Worm (Caenorhabditis elegans) whole organism, L4 larva: ENCODE measurements around the gene F59A7.2.

ENCODE experiments used
- F10B5.3 ChIP-seq: sonication (generic microtip); optimal IDR thresholded peaks from 2 replicates; lab custom pipeline; 2016; ENCODE audit warnings: mild to moderate bottlenecking, missing genetic modification characterization, missing compliant biosample characterization
- F26F4.8 ChIP-seq: fragments of 200-800 bp; sonication (Bioruptor generic); conservative IDR thresholded peaks from 2 replicates; pipeline ENCODE4 v1.3.6; 2022; ENCODE audit warnings: missing genetic modification characterization, missing compliant biosample characterization
- F37D6.2 ChIP-seq: sonication (generic microtip); optimal IDR thresholded peaks from 2 replicates; lab custom pipeline; 2016; ENCODE audit warnings: mild to moderate bottlenecking, missing genetic modification characterization, missing compliant biosample characterization
- F49E8.2 ChIP-seq: sonication (generic microtip); optimal IDR thresholded peaks from 2 replicates; lab custom pipeline; 2016; ENCODE audit warnings: missing compliant biosample characterization, mild to moderate bottlenecking, missing genetic modification characterization, borderline replicate concordance
- T26A8.4 ChIP-seq: fragments of 200-800 bp; sonication (Bioruptor generic); IDR thresholded peaks from 2 replicates; pipeline ENCODE4 v1.3.6; 2022; ENCODE audit warnings: missing genetic modification characterization, missing compliant biosample characterization
- Y105C5A.15 ChIP-seq: fragments of 200-800 bp; sonication (Bioruptor generic); IDR thresholded peaks from 2 replicates; pipeline ENCODE4 v1.3.6; 2022; ENCODE audit warnings: missing genetic modification characterization, missing compliant biosample characterization
- Y75B8A.6 ChIP-seq: fragments of 200-800 bp; sonication (Bioruptor generic); IDR thresholded peaks from 2 replicates; pipeline ENCODE4 v1.3.6; 2022; ENCODE audit warnings: missing genetic modification reagents, missing genetic modification characterization, missing compliant biosample characterization
- aha-1 ChIP-seq: fragments of 150-350 bp; peaks from one replicate; lab custom pipeline; 2014; ENCODE audit warnings: missing biosample characterization, missing genetic modification characterization
- aly-2 ChIP-seq: sonication (generic microtip); optimal IDR thresholded peaks from 2 replicates; lab custom pipeline; 2018; ENCODE audit warnings: missing biosample characterization, missing genetic modification characterization
- arid-1 ChIP-seq: fragments of 200-800 bp; sonication (Bioruptor generic); conservative IDR thresholded peaks from 2 replicates; pipeline ENCODE4 v1.3.6; 2022; ENCODE audit warnings: missing genetic modification reagents, missing genetic modification characterization, missing compliant biosample characterization
- ceh-20 ChIP-seq: fragments of 200-800 bp; sonication (Bioruptor generic); IDR thresholded peaks from 2 replicates; pipeline ENCODE4 v1.3.6; 2022; ENCODE audit warnings: missing genetic modification reagents, missing genetic modification characterization, missing compliant biosample characterization
- ceh-28 ChIP-seq: fragments of 150-350 bp; optimal IDR thresholded peaks from 2 replicates; lab custom pipeline; 2014; ENCODE audit warnings: missing biosample characterization, missing genetic modification reagents, missing genetic modification characterization
- ceh-44 ChIP-seq: fragments of 200-800 bp; sonication (Bioruptor generic); IDR thresholded peaks from 2 replicates; pipeline ENCODE4 v1.3.6; 2022; ENCODE audit warnings: missing genetic modification reagents, missing genetic modification characterization, missing compliant biosample characterization
- cey-2 ChIP-seq: sonication (generic microtip); optimal IDR thresholded peaks from 3 replicates; lab custom pipeline; 2017; ENCODE audit warnings: missing genetic modification characterization, mild to moderate bottlenecking, missing compliant biosample characterization, antibody characterized with exemption, borderline replicate concordance; ENCODE audit not compliant: insufficient read depth
- daf-12 ChIP-seq: fragments of 150-350 bp; optimal IDR thresholded peaks from 2 replicates; lab custom pipeline; 2014; ENCODE audit warnings: missing biosample characterization, missing genetic modification reagents, missing genetic modification characterization
- daf-16 ChIP-seq, 3 experiments: sonication (generic microtip); optimal IDR thresholded peaks; 2 replicates each; lab custom pipeline; 2016 to 2017; ENCODE audit warnings: missing genetic modification characterization in 3 of 3, missing genetic modification reagents in 3 of 3, mild to moderate bottlenecking in 2 of 3, missing compliant biosample characterization in 2 of 3, missing biosample characterization in 1 of 3, moderate library complexity in 1 of 3
- daf-8 ChIP-seq: fragments of 200-800 bp; sonication (Bioruptor generic); IDR thresholded peaks from 2 replicates; pipeline ENCODE4 v1.3.6; 2022; ENCODE audit warnings: missing genetic modification characterization, missing compliant biosample characterization
- dmd-6 ChIP-seq: fragments of 200-800 bp; sonication (Bioruptor generic); IDR thresholded peaks from 2 replicates; pipeline ENCODE4 v1.3.6; 2022; ENCODE audit warnings: missing genetic modification reagents, missing genetic modification characterization, missing compliant biosample characterization
- dmd-8 ChIP-seq: fragments of 200-800 bp; sonication (Bioruptor generic); IDR thresholded peaks from 2 replicates; pipeline ENCODE4 v1.3.6; 2022; ENCODE audit warnings: missing genetic modification characterization, missing compliant biosample characterization
- dmd-9 ChIP-seq: fragments of 200-800 bp; sonication (Bioruptor generic); IDR thresholded peaks from 2 replicates; pipeline ENCODE4 v1.3.6; 2022; ENCODE audit warnings: missing genetic modification reagents, missing genetic modification characterization, missing compliant biosample characterization
- dpl-1 ChIP-seq: fragments of 150-350 bp; optimal IDR thresholded peaks from 2 replicates; lab custom pipeline; 2014; ENCODE audit warnings: missing biosample characterization, missing genetic modification reagents, missing genetic modification characterization
- dve-1 ChIP-seq: sonication (generic microtip); optimal IDR thresholded peaks from 2 replicates; lab custom pipeline; 2017; ENCODE audit warnings: antibody characterized with exemption, mild to moderate bottlenecking, missing genetic modification characterization, missing compliant biosample characterization; ENCODE audit not compliant: insufficient read depth
- egl-27 ChIP-seq: sonication (generic microtip); optimal IDR thresholded peaks from 3 replicates; lab custom pipeline; 2017; ENCODE audit warnings: missing biosample characterization, missing genetic modification reagents, missing genetic modification characterization
- fkh-10 ChIP-seq: fragments of 150-350 bp; optimal IDR thresholded peaks from 2 replicates; lab custom pipeline; 2014; ENCODE audit warnings: missing biosample characterization, missing genetic modification reagents, missing genetic modification characterization
- gei-8 ChIP-seq: fragments of 200-800 bp; sonication (Bioruptor generic); optimal IDR thresholded peaks from 2 replicates; lab custom pipeline; 2018; ENCODE audit warnings: mild to moderate bottlenecking, missing genetic modification characterization, missing compliant biosample characterization
- hlh-11 ChIP-seq: fragments of 200-800 bp; sonication (Bioruptor generic); optimal IDR thresholded peaks from 2 replicates; lab custom pipeline; 2018; ENCODE audit warnings: mild to moderate bottlenecking, missing genetic modification characterization, missing compliant biosample characterization
- hlh-30 ChIP-seq: sonication (generic microtip); optimal IDR thresholded peaks from 2 replicates; lab custom pipeline; 2017; ENCODE audit warnings: antibody characterized with exemption, mild to moderate bottlenecking, missing genetic modification characterization, missing compliant biosample characterization; ENCODE audit not compliant: insufficient read depth
- hmg-1.1 ChIP-seq: fragments of 200-800 bp; sonication (Bioruptor generic); IDR thresholded peaks from 2 replicates; pipeline ENCODE4 v1.3.6; 2022; ENCODE audit warnings: missing genetic modification reagents, missing genetic modification characterization, missing compliant biosample characterization
- jun-1 ChIP-seq: fragments of 150-350 bp; optimal IDR thresholded peaks from 2 replicates; lab custom pipeline; 2014; ENCODE audit warnings: missing biosample characterization, missing genetic modification reagents, missing genetic modification characterization
- lin-29 ChIP-seq: fragments of 200-800 bp; sonication (Bioruptor generic); IDR thresholded peaks from 2 replicates; pipeline ENCODE4 v1.3.6; 2022; ENCODE audit warnings: missing genetic modification reagents, missing genetic modification characterization, missing compliant biosample characterization
- lsy-2 ChIP-seq, 2 experiments: fragments of 150-350 bp in 1 of 2; sonication (generic microtip) in 1 of 2; optimal IDR thresholded peaks; 2 replicates each; lab custom pipeline; 2014 to 2017; ENCODE audit warnings: missing biosample characterization in 2 of 2, missing genetic modification characterization in 2 of 2
- madf-9 ChIP-seq: fragments of 200-800 bp; sonication (Bioruptor generic); conservative IDR thresholded peaks from 2 replicates; pipeline ENCODE4 v1.3.6; 2022; ENCODE audit warnings: missing genetic modification reagents, missing genetic modification characterization, missing compliant biosample characterization
- mdl-1 ChIP-seq, 2 experiments: fragments of 150-350 bp in 1 of 2; sonication (generic microtip) in 1 of 2; optimal IDR thresholded peaks; 2 replicates each; lab custom pipeline; 2014 to 2017; ENCODE audit warnings: missing biosample characterization in 2 of 2, missing genetic modification characterization in 2 of 2
- mep-1 ChIP-seq: fragments of 150-350 bp; sonication (generic microtip); optimal IDR thresholded peaks from 3 replicates; lab custom pipeline; 2014; ENCODE audit warnings: missing biosample characterization, missing genetic modification characterization
- mes-2 ChIP-seq: sonication (generic microtip); optimal IDR thresholded peaks from 2 replicates; lab custom pipeline; 2016; ENCODE audit warnings: missing genotype, mild to moderate bottlenecking, missing genetic modification characterization, missing compliant biosample characterization; ENCODE audit not compliant: poor library complexity, severe bottlenecking
- nhr-11 ChIP-seq: fragments of 150-350 bp; optimal IDR thresholded peaks from 2 replicates; lab custom pipeline; 2014; ENCODE audit warnings: missing biosample characterization, missing genetic modification characterization
- nhr-28 ChIP-seq: fragments of 150-350 bp; optimal IDR thresholded peaks from 2 replicates; lab custom pipeline; 2014; ENCODE audit warnings: missing biosample characterization, missing genetic modification characterization
- nhr-48 ChIP-seq: sonication (generic microtip); optimal IDR thresholded peaks from 2 replicates; lab custom pipeline; 2016; ENCODE audit warnings: mild to moderate bottlenecking, missing genetic modification characterization, missing compliant biosample characterization
- nhr-6 ChIP-seq: fragments of 150-350 bp; optimal IDR thresholded peaks from 2 replicates; lab custom pipeline; 2014; ENCODE audit warnings: missing biosample characterization, missing genetic modification characterization
- nhr-76 ChIP-seq: fragments of 150-350 bp; optimal IDR thresholded peaks from 2 replicates; lab custom pipeline; 2014; ENCODE audit warnings: missing biosample characterization, missing genetic modification characterization
- pqm-1 ChIP-seq: sonication (generic microtip); optimal IDR thresholded peaks from 2 replicates; lab custom pipeline; 2017; ENCODE audit warnings: missing biosample characterization, missing genetic modification characterization
- saeg-2 ChIP-seq: fragments of 200-800 bp; sonication (Bioruptor generic); IDR thresholded peaks from 2 replicates; pipeline ENCODE4 v1.3.6; 2022; ENCODE audit warnings: missing genetic modification reagents, missing genetic modification characterization, missing compliant biosample characterization
- tag-97 ChIP-seq: fragments of 200-800 bp; sonication (Bioruptor generic); IDR thresholded peaks from 2 replicates; pipeline ENCODE4 v1.3.6; 2022; ENCODE audit warnings: missing genetic modification characterization, missing compliant biosample characterization
- zfp-3 ChIP-seq: fragments of 200-800 bp; sonication (Bioruptor generic); conservative IDR thresholded peaks from 2 replicates; pipeline ENCODE4 v1.3.6; 2022; ENCODE audit warnings: missing genetic modification reagents, missing genetic modification characterization, missing compliant biosample characterization
- zip-2 ChIP-seq: fragments of 150-350 bp; optimal IDR thresholded peaks from 2 replicates; lab custom pipeline; 2014; ENCODE audit warnings: missing biosample characterization, missing genetic modification characterization

F59A7.2 gene

DNA sequence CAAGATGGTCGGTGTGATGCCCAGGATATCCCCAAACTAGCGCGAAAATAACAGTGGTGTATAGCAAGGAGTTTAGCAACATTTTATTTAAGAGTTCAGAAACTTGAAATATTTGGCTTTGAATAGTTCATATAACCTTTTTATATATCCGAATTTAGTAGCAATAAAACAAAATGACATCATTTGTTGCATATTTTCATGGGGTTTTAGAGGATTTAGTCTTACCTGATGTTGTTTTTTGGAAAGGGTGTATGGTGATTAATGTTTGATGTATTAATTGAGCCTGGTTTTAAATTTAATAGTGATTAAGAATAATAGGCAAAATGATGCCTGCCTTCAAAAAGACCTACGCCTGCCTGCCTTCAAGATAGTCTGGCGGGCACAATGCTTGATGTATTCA lies at the start of gene F59A7.2:
TSS of gene F59A7.2 (minus strand) at position 101 of the 400 bp plus-strand sequence.
- no peak for TF ChIP-seq nhr-11 (tag; lab: Kevin White, UChicago)
- TF ChIP-seq aha-1 (tag; lab: Kevin White, UChicago) = peak; percentile 16

DNA sequence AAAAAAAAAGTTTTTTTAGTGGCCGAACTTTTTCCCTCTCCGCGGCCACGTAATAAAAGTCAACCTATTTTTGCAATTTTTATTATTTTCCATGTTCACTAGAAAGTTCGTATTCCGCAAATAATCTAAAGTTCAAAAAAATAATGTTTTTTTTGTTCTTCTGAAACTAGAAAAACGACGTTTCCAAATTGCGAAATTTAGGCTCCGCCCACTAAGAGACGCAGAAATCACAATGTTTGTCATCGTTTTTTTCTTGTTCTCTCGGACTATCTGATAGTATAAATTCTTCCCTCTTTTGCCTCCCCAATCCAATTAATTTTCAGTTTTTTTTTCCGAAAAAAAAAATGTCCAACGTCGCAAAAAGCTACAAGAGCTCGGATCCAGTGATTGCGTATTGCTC lies 41.0 kb upstream of the F59A7.2 start, which contains the start of gene comt-3:
TSS of gene comt-3 (plus strand) at position 214 of the 400 bp plus-strand sequence.
- peak; percentile 29 for TF ChIP-seq pqm-1
- peak; percentile 30 for TF ChIP-seq nhr-28 (tag; lab: Kevin White, UChicago)
- TF ChIP-seq lin-29 (GFP tag; lab: Robert Waterston, UW) = no peak

DNA sequence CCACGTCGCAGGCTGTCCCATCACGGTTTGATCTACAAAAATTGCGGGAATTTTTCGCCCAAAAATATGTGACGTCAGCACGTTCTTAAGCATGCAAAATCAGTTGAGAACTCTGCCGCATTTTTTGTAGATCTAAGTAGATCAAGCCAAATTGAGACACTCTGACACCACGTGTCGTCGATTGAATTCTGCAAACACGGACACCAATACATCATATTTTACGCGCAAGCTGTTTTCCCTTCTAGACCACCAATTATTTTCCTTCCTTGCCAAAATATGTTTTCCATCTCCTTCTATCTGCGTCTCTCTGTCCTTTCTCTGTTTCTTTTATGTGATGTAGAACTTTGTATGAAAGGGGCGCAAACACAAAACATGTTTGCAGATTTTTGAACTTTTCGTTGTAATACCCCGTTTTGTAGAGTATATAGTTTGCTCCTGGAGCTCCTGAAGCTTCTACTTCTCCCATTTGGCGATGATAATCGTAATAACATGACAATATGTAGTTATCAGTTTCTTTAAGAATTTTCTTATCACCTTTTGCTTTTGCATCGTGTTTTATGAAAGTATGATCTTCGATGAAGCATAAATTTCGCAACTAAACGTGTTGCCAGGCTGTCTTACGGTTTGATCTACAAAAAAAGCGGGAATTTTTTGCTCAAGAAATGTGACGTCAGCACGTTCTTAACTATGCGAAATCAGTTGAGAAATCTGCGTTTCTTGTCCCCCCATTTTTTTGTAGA lies 39.6 kb upstream of the F59A7.2 start:
- TF ChIP-seq Y105C5A.15 (GFP tag; lab: Robert Waterston, UW) (no peak), T26A8.4 (GFP tag; lab: Robert Waterston, UW) (no peak), hlh-11 (tag; lab: Kevin White, UChicago) (no peak), nhr-28 (tag; lab: Kevin White, UChicago) (peak; percentile 70), jun-1 (tag; lab: Kevin White, UChicago) (no peak), nhr-48 (tag; lab: Kevin White, UChicago) (no peak), F37D6.2 (tag; lab: Kevin White, UChicago) (no peak), zfp-3 (GFP tag; lab: Robert Waterston, UW) (no peak), mep-1 (tag; lab: Kevin White, UChicago) (no peak), madf-9 (GFP tag; lab: Robert Waterston, UW) (no peak), cey-2 (tag; lab: Kevin White, UChicago) (no peak), nhr-76 (tag; lab: Kevin White, UChicago) (no peak), arid-1 (GFP tag; lab: Robert Waterston, UW) (no peak), dmd-8 (GFP tag; lab: Robert Waterston, UW) (no peak), dmd-9 (GFP tag; lab: Robert Waterston, UW) (no peak), saeg-2 (no peak), egl-27 (tag; lab: Kevin White, UChicago) (no peak), F49E8.2 (tag; lab: Kevin White, UChicago) (no peak), Y75B8A.6 (GFP tag; lab: Robert Waterston, UW) (no peak), hlh-30 (tag; lab: Kevin White, UChicago) (no peak), ceh-44 (GFP tag; lab: Robert Waterston, UW) (no peak), ceh-28 (tag; lab: Kevin White, UChicago) (no peak), aly-2 (tag; lab: Kevin White, UChicago) (no peak), dmd-6 (peak; percentile 57; the same call in 1 of the 2 replicates), mes-2 (tag; lab: Kevin White, UChicago) (no peak), dpl-1 (GFP tag; lab: Kevin White, UChicago) (no peak), F26F4.8 (GFP tag; lab: Robert Waterston, UW) (no peak), fkh-10 (GFP tag; lab: Kevin White, UChicago) (no peak), hmg-1.1 (GFP tag; lab: Robert Waterston, UW) (peak; percentile 29; the same call in 1 of the 2 replicates), ceh-20 (GFP tag; lab: Robert Waterston, UW) (no peak), zip-2 (tag; lab: Kevin White, UChicago) (no peak), dve-1 (tag; lab: Kevin White, UChicago) (peak; percentile 18), nhr-6 (peak; percentile 8), mdl-1 (tag; optimal IDR thresholded peaks at IDR 0.05; lab: Kevin White, UChicago) (peak in 1 of 2 experiments; percentile 9), daf-12 (no peak), daf-16 (GFP tag; optimal IDR thresholded peaks at IDR 0.05; lab: Kevin White, UChicago) (peak in 1 of 2 experiments; percentile 40), daf-16 (tag; optimal IDR thresholded peaks at IDR 0.05; lab: Kevin White, UChicago) (peak; percentile 45), lsy-2 (tag; optimal IDR thresholded peaks at IDR 0.05; lab: Kevin White, UChicago) (no peak), tag-97 (GFP tag; lab: Robert Waterston, UW) (no peak), F10B5.3 (no peak), gei-8 (no peak), daf-8 (GFP tag; lab: Robert Waterston, UW) (no peak)
